Worm (Caenorhabditis elegans) whole organism, mixed stage, embryonic: Measurements from ENCODE around the gene atp-5.

ENCODE experiments used
- M03D4.4 ChIP-seq: sonication (generic microtip); optimal IDR thresholded peaks from 2 replicates; lab custom pipeline; 2017; ENCODE audit warnings: mild to moderate bottlenecking, missing genetic modification characterization, missing compliant biosample characterization
- ces-1 ChIP-seq: fragments of 150-350 bp; optimal IDR thresholded peaks from 2 replicates; lab custom pipeline; 2014; ENCODE audit warnings: missing biosample characterization, missing genetic modification reagents, missing genetic modification characterization
- lin-13 ChIP-seq: fragments of 150-350 bp; optimal IDR thresholded peaks from 2 replicates; lab custom pipeline; 2014; ENCODE audit warnings: missing biosample characterization, missing genetic modification characterization
- mep-1 ChIP-seq: fragments of 150-350 bp; optimal IDR thresholded peaks from 2 replicates; lab custom pipeline; 2017; ENCODE audit warnings: missing biosample characterization, missing genetic modification reagents, missing genetic modification characterization, inconsistent platforms
- nhr-76 ChIP-seq: sonication (generic microtip); optimal IDR thresholded peaks from 2 replicates; lab custom pipeline; 2017; ENCODE audit warnings: missing biosample characterization, missing genetic modification characterization
- snpc-4 ChIP-seq: fragments of 150-350 bp; optimal IDR thresholded peaks from 2 replicates; lab custom pipeline; 2014; ENCODE audit warnings: missing biosample characterization, missing genetic modification characterization
- unc-39 ChIP-seq: fragments of 150-350 bp; optimal IDR thresholded peaks from 2 replicates; lab custom pipeline; 2014; ENCODE audit warnings: missing biosample characterization, missing genetic modification characterization
- ztf-11 ChIP-seq: fragments of 150-350 bp; optimal IDR thresholded peaks from 2 replicates; lab custom pipeline; 2014; ENCODE audit warnings: missing biosample characterization, missing genetic modification characterization

- TF ChIP-seq snpc-4: no peak
- no peak for TF ChIP-seq M03D4.4 (tag; lab: Kevin White, UChicago)
- TF ChIP-seq ztf-11: no peak
- TF ChIP-seq ces-1: no peak
- no peak for TF ChIP-seq mep-1 (tag; lab: Kevin White, UChicago)
- no peak for TF ChIP-seq nhr-76 (tag; lab: Kevin White, UChicago)
- TF ChIP-seq lin-13 (tag; lab: Kevin White, UChicago): no peak
- TF ChIP-seq unc-39 (tag; lab: Kevin White, UChicago): no peak
These were observed 24.1 kb upstream of the atp-5 start for ce11 chrV:11147780-11148144.
